Fruit fly (Drosophila melanogaster): ENCODE measurements around the gene Atg17.
A peak's percentile ranks its signal among the peaks of the same experiment; 100 is the strongest.

Atg17 gene

DNA sequence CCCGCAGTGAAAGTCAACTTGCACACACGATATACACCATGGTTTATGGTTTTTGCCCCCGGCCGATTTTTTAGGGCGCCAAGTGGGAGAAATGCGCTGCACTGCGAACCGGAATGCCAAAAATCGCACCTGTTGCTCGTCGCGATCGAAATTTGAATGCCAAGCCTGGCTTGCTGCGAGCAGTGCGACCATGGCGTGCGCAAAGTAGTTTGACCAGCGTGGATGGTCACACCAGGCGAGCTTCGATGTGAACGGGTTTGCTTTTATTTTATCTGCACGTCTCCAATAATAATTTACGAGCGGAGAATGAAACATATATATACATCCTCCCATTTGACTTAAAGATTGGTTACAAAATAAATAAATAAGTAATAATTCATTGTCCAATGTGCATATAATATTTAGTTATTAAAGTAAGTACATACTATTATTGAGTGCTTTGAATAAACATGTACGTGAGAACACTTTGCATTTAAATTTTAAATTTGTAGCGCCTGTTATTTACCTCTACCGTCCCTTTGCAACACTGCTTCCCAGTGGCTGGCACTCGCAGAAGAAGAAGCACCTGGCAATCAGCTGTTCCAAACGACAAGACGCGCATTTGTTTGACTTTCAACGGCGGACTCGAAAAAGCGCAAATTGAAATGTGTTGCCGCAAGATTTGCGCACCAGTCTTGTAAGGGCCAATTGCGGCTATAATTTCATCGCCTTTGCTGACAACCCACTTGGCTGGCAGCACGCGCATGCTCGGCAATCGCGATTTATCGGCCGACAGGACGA lies 15.9 kb downstream of the Atg17 start, which contains the start of the genes Rab23 and plx (continued):
- TF ChIP-seq Vsx1 (GFP tag; optimal IDR thresholded peaks at IDR 0.05) (no peak), CG1832 (GFP tag; optimal IDR thresholded peaks at IDR 0.05) (no peak), chm (GFP tag; IDR thresholded peaks at IDR 0.05) (0 out of 2 replicates have a peak, but pooled peaks have one; percentile 11), CG8924 (tag; optimal IDR thresholded peaks at IDR 0.05) (no peak), CG8765 (GFP tag; IDR thresholded peaks at IDR 0.05) (no peak), pho (GFP tag; optimal IDR thresholded peaks at IDR 0.05) (no peak), mirr (GFP tag; optimal IDR thresholded peaks at IDR 0.05) (no peak), schlank (tag; optimal IDR thresholded peaks at IDR 0.05) (no peak), Usf (GFP tag; optimal IDR thresholded peaks at IDR 0.05) (no peak), zen2 (GFP tag; IDR thresholded peaks at IDR 0.05; ENCODE audit: partially characterized antibody) (no peak), CG2129 (GFP tag; IDR thresholded peaks at IDR 0.05; ENCODE audit: partially characterized antibody) (no peak), tna (GFP tag; IDR thresholded peaks at IDR 0.05; ENCODE audit: partially characterized antibody) (no peak), croc (GFP tag; conservative IDR thresholded peaks at IDR 0.05) (no peak), CoRest (tag; optimal IDR thresholded peaks at IDR 0.05) (peak; percentile 49), z (GFP tag; IDR thresholded peaks at IDR 0.05) (no peak), CG11560 (tag; IDR thresholded peaks at IDR 0.05) (no peak), Hr78 (GFP tag; optimal IDR thresholded peaks at IDR 0.05) (no peak), CG3847 (GFP tag; IDR thresholded peaks at IDR 0.05) (peak; percentile 79), CG30020 (tag; optimal IDR thresholded peaks at IDR 0.05) (peak; percentile 25), CG8089 (GFP tag; optimal IDR thresholded peaks at IDR 0.05) (no peak), CG13775 (GFP tag; optimal IDR thresholded peaks at IDR 0.05) (no peak), Fer2 (tag; optimal IDR thresholded peaks at IDR 0.05) (no peak), CG7987 (GFP tag; optimal IDR thresholded peaks at IDR 0.05) (no peak), CG43689 (GFP tag; IDR thresholded peaks at IDR 0.05) (no peak), gfzf (GFP tag; optimal IDR thresholded peaks at IDR 0.05) (peak; percentile 76), ewg (GFP tag; optimal IDR thresholded peaks at IDR 0.05) (peak; percentile 97), CG4707 (GFP tag; optimal IDR thresholded peaks at IDR 0.05) (peak; percentile 18), CG7839 (tag; optimal IDR thresholded peaks at IDR 0.05) (no peak), CG10267 (tag; optimal IDR thresholded peaks at IDR 0.05) (peak; percentile 98), CG10431 (GFP tag; optimal IDR thresholded peaks at IDR 0.05) (peak; percentile 23), CG2116 (GFP tag; optimal IDR thresholded peaks at IDR 0.05) (peak; percentile 60), CG12236 (GFP tag; optimal IDR thresholded peaks at IDR 0.05) (no peak), Dad (GFP tag; optimal IDR thresholded peaks at IDR 0.05) (peak; percentile 22), kah (GFP tag; optimal IDR thresholded peaks at IDR 0.05) (peak; percentile 54), CG5245 (GFP tag; optimal IDR thresholded peaks at IDR 0.05) (no peak), ems (GFP tag; optimal IDR thresholded peaks at IDR 0.05) (peak; percentile 52), HLH4C (GFP tag; IDR thresholded peaks at IDR 0.05; ENCODE audit: partially characterized antibody) (no peak), Blimp-1 (GFP tag; optimal IDR thresholded peaks at IDR 0.05) (no peak), Med (GFP tag) (peak; percentile 59), slp2 (GFP tag; optimal IDR thresholded peaks at IDR 0.05) (no peak), ranshi (GFP tag; IDR thresholded peaks at IDR 0.05) (no peak), CG7372 (GFP tag; IDR thresholded peaks at IDR 0.05) (no peak), hkb (optimal IDR thresholded peaks at IDR 0.05) (no peak), hkb (GFP tag; IDR thresholded peaks at IDR 0.05) (peak; percentile 29; the same call in 1 of the 2 replicates), CG17359 (tag; optimal IDR thresholded peaks at IDR 0.05) (no peak), CG33213 (GFP tag; optimal IDR thresholded peaks at IDR 0.05) (peak; percentile 47), bsh (GFP tag; optimal IDR thresholded peaks at IDR 0.05) (no peak), fu2 (GFP tag; optimal IDR thresholded peaks at IDR 0.05) (no peak), pfk (GFP tag; optimal IDR thresholded peaks at IDR 0.05) (no peak)
